Fruit fly (Drosophila melanogaster): ENCODE results near the gene CG14453.

CG14453 gene

DNA sequence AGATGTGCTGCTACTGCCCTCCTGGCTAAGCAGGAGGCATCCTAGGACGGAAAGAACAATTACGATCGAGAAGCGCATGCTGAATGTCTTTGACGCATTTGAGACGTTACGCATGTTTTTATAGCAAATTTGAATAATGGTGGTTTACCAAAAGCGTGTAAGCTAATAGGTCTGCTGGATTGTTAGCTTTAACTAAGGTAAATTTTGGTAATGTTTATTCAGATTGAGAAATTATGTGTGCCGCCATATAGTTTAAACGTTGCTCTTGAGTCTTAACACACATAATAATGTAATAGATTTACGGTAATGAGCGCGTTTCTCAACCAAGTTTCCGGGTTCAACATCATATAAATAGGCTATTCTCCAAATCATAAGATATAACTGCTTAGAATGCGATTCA is at the start of gene CG14453, which contains the start of gene CG12546:
Gene CG14453 (plus strand): TSS at position 372 of the 400 bp plus-strand sequence.
Gene CG12546 (minus strand): TSS at position 101 of the 400 bp plus-strand sequence.
- TF ChIP-seq CG5204 (GFP tag; optimal IDR thresholded peaks at IDR 0.05) = no peak
- TF ChIP-seq toe (GFP tag; optimal IDR thresholded peaks at IDR 0.05) = no peak
- no peak for TF ChIP-seq cic (GFP tag; optimal IDR thresholded peaks at IDR 0.05)
- no peak for TF ChIP-seq Hr96 (GFP tag; optimal IDR thresholded peaks at IDR 0.05)
- TF ChIP-seq pad (GFP tag; optimal IDR thresholded peaks at IDR 0.05) = no peak
- no peak for TF ChIP-seq CG11617 (GFP tag; optimal IDR thresholded peaks at IDR 0.05)
- no peak for TF ChIP-seq Crg-1 (GFP tag; optimal IDR thresholded peaks at IDR 0.05)
- TF ChIP-seq cnc (optimal IDR thresholded peaks at IDR 0.05) = no peak
- TF ChIP-seq CG7045 (GFP tag; optimal IDR thresholded peaks at IDR 0.05) = no peak
- no peak for TF ChIP-seq CG1620 (GFP tag; optimal IDR thresholded peaks at IDR 0.05)
- no peak for TF ChIP-seq CG14711 (tag; optimal IDR thresholded peaks at IDR 0.05)
- no peak for TF ChIP-seq Mnt (GFP tag; optimal IDR thresholded peaks at IDR 0.05)
- no peak for TF ChIP-seq CG33017 (tag; optimal IDR thresholded peaks at IDR 0.05)
- no peak for TF ChIP-seq CG7101 (tag; optimal IDR thresholded peaks at IDR 0.05)
- no peak for TF ChIP-seq tj (GFP tag; optimal IDR thresholded peaks at IDR 0.05)
- no peak for TF ChIP-seq Clk (GFP tag; optimal IDR thresholded peaks at IDR 0.05)
- TF ChIP-seq ovo (GFP tag; optimal IDR thresholded peaks at IDR 0.05) = no peak
- TF ChIP-seq bab1 (GFP tag; optimal IDR thresholded peaks at IDR 0.05) = no peak
- no peak for TF ChIP-seq CG12768 (GFP tag; optimal IDR thresholded peaks at IDR 0.05)
- TF ChIP-seq kay (GFP tag; ENCODE audit: borderline replicate concordance) = no peak

DNA sequence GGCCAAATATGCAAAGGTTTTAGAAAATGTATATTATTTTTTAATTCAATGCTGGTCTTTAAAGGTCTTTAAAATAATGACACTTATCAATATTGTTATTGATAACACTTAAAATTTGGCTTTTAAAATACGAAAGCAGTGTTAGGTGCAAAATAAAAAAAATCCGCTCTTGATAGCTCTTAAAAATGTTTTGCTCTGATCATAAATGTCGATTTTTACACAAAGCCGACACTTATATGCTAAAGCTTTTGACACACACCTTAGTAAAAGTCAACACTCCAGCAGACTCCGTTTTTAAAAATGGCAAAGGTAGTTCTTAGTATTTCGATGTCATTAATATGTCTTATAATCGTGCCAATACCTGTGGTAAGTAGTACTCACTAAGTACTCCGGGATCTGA is 48.6 kb upstream of the CG14453 start, which contains the start of gene CG33766:
Gene CG33766 (plus strand): TSS at position 301 of the 400 bp plus-strand sequence.
- no peak for TF ChIP-seq kay (GFP tag; ENCODE audit: borderline replicate concordance)
- TF ChIP-seq cic (GFP tag; optimal IDR thresholded peaks at IDR 0.05) = no peak
- no peak for TF ChIP-seq CG5204 (GFP tag; optimal IDR thresholded peaks at IDR 0.05)
- no peak for TF ChIP-seq CG7045 (GFP tag; optimal IDR thresholded peaks at IDR 0.05)
- TF ChIP-seq CG1620 (GFP tag; optimal IDR thresholded peaks at IDR 0.05) = no peak
- TF ChIP-seq bab1 (GFP tag; optimal IDR thresholded peaks at IDR 0.05) = no peak
- TF ChIP-seq toe (GFP tag; optimal IDR thresholded peaks at IDR 0.05) = no peak
- no peak for TF ChIP-seq CG12768 (GFP tag; optimal IDR thresholded peaks at IDR 0.05)
- TF ChIP-seq Crg-1 (GFP tag; optimal IDR thresholded peaks at IDR 0.05) = no peak
- no peak for TF ChIP-seq tj (GFP tag; optimal IDR thresholded peaks at IDR 0.05)
- no peak for TF ChIP-seq CG11617 (GFP tag; optimal IDR thresholded peaks at IDR 0.05)
- TF ChIP-seq Mnt (GFP tag; optimal IDR thresholded peaks at IDR 0.05) = no peak
- TF ChIP-seq pad (GFP tag; optimal IDR thresholded peaks at IDR 0.05) = no peak
- no peak for TF ChIP-seq cnc (optimal IDR thresholded peaks at IDR 0.05)
- TF ChIP-seq CG7101 (tag; optimal IDR thresholded peaks at IDR 0.05) = no peak
- no peak for TF ChIP-seq ovo (GFP tag; optimal IDR thresholded peaks at IDR 0.05)
- TF ChIP-seq CG33017 (tag; optimal IDR thresholded peaks at IDR 0.05) = no peak
- no peak for TF ChIP-seq CG14711 (tag; optimal IDR thresholded peaks at IDR 0.05)

DNA sequence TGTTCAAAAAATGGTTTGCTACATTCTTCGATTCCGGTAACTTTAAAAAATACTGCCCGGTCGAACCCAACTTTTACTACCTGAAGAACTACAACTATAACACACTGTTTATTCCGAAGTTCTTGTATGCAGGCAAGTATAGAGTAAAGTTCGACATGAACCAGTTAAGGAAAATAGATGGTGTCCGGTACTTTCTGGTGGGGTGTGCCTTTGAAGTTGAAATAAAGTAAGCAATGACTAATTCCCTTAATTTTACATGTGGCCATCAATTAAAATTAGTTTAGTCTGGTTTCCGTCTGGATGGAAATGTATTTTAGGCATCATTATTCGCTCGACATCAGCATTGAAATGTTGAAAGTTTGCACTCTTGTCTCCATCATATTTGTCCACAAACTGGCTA is 47.9 kb upstream of the CG14453 start, which contains the start of gene CG33767:
Gene CG33767 (plus strand): TSS at position 301 of the 400 bp plus-strand sequence.
- no peak for TF ChIP-seq Hr96 (GFP tag; optimal IDR thresholded peaks at IDR 0.05)
- no peak for TF ChIP-seq pad (GFP tag; optimal IDR thresholded peaks at IDR 0.05)
- no peak for TF ChIP-seq CG12768 (GFP tag; optimal IDR thresholded peaks at IDR 0.05)
- no peak for TF ChIP-seq tj (GFP tag; optimal IDR thresholded peaks at IDR 0.05)
- TF ChIP-seq CG33017 (tag; optimal IDR thresholded peaks at IDR 0.05) = no peak
- no peak for TF ChIP-seq bab1 (GFP tag; optimal IDR thresholded peaks at IDR 0.05)
- no peak for TF ChIP-seq Mnt (GFP tag; optimal IDR thresholded peaks at IDR 0.05)
- TF ChIP-seq cnc (optimal IDR thresholded peaks at IDR 0.05) = no peak

DNA sequence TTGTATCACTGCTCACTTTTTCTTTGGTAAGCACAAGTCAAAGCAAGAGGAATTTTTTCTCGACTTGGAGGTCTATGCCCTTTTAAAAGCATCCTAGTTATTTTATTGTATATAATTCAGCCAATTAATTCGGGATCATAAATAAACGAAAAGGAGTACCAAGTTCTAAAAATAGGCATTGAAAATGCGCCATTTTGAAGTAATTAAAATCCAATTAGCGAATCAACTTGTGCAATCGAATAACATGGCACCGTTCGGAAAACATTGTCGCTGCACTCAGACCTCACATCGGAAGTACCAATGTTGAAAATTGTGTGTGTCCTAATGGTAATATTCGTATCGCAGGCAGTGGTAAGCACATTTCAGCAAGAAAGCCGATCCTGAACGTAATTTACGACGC is 47.0 kb upstream of the CG14453 start, which contains the start of gene CG33768:
Gene CG33768 (plus strand): TSS at position 301 of the 400 bp plus-strand sequence.
- TF ChIP-seq CG14711 (tag; optimal IDR thresholded peaks at IDR 0.05) (no peak), CG5204 (GFP tag; optimal IDR thresholded peaks at IDR 0.05) (no peak), CG7101 (tag; optimal IDR thresholded peaks at IDR 0.05) (no peak), tj (GFP tag; optimal IDR thresholded peaks at IDR 0.05) (no peak), Crg-1 (GFP tag; optimal IDR thresholded peaks at IDR 0.05) (no peak), Mnt (GFP tag; optimal IDR thresholded peaks at IDR 0.05) (no peak), CG33017 (tag; optimal IDR thresholded peaks at IDR 0.05) (no peak), Hr96 (GFP tag; optimal IDR thresholded peaks at IDR 0.05) (no peak), cnc (optimal IDR thresholded peaks at IDR 0.05) (no peak), CG11617 (GFP tag; optimal IDR thresholded peaks at IDR 0.05) (no peak), pad (GFP tag; optimal IDR thresholded peaks at IDR 0.05) (no peak), Clk (GFP tag; optimal IDR thresholded peaks at IDR 0.05) (no peak), kay (GFP tag; ENCODE audit: borderline replicate concordance) (no peak), CG12768 (GFP tag; optimal IDR thresholded peaks at IDR 0.05) (no peak)

DNA sequence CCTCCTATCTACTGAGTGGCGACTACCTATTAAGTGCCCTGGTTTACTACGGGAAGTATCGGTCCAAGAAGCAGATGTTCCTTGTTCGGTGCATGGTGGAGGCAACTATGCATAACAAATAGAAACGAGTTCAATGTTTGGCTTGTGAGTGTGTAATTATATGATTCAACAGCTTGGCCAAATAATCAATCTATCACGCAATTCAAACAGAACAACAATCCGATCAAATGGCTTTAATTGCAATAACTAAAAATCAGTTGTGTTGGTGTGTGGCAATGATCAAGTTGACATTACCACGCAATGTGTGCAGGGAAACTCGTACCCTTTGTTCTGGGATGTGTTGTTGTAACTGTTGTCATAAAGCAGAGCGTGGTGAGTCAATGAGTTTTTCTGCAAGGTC is 46.3 kb upstream of the CG14453 start, which contains the start of gene CG33769:
Gene CG33769 (plus strand): TSS at position 301 of the 400 bp plus-strand sequence.
- TF ChIP-seq cnc (optimal IDR thresholded peaks at IDR 0.05) (no peak), CG12768 (GFP tag; optimal IDR thresholded peaks at IDR 0.05) (no peak), CG7045 (GFP tag; optimal IDR thresholded peaks at IDR 0.05) (no peak), Clk (GFP tag; optimal IDR thresholded peaks at IDR 0.05) (no peak), bab1 (GFP tag; optimal IDR thresholded peaks at IDR 0.05) (no peak), cic (GFP tag; optimal IDR thresholded peaks at IDR 0.05) (no peak), CG7101 (tag; optimal IDR thresholded peaks at IDR 0.05) (no peak), Mnt (GFP tag; optimal IDR thresholded peaks at IDR 0.05) (no peak), toe (GFP tag; optimal IDR thresholded peaks at IDR 0.05) (no peak), CG5204 (GFP tag; optimal IDR thresholded peaks at IDR 0.05) (no peak), ovo (GFP tag; optimal IDR thresholded peaks at IDR 0.05) (no peak), kay (GFP tag; ENCODE audit: borderline replicate concordance) (no peak), tj (GFP tag; optimal IDR thresholded peaks at IDR 0.05) (no peak), CG11617 (GFP tag; optimal IDR thresholded peaks at IDR 0.05) (no peak), CG14711 (tag; optimal IDR thresholded peaks at IDR 0.05) (no peak), Crg-1 (GFP tag; optimal IDR thresholded peaks at IDR 0.05) (no peak), Hr96 (GFP tag; optimal IDR thresholded peaks at IDR 0.05) (no peak), CG1620 (GFP tag; optimal IDR thresholded peaks at IDR 0.05) (no peak), CG33017 (tag; optimal IDR thresholded peaks at IDR 0.05) (no peak)

DNA sequence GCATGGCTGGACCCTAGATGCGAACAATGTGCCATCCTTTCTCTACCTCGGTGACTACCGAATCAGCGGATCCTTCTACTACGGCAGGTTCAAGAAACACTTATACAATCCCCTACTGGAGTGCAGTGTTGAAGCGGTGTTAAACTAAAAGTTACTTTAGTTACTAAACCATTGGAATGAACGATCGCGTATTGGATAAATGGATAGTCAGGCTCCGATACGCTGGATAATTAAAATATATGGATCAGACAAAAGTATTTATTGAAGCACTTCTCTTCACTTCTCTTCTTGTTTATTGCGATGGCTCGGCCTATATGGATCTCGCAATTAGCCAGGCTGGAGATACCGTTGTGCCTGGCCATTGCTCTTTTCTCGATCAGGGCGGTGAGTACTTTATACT is 45.5 kb upstream of the CG14453 start, which contains the start of gene CG33770:
Gene CG33770 (plus strand): TSS at position 301 of the 400 bp plus-strand sequence.
- TF ChIP-seq kay (GFP tag; ENCODE audit: borderline replicate concordance) (no peak), Crg-1 (GFP tag; optimal IDR thresholded peaks at IDR 0.05) (no peak), CG5204 (GFP tag; optimal IDR thresholded peaks at IDR 0.05) (no peak), bab1 (GFP tag; optimal IDR thresholded peaks at IDR 0.05) (no peak), Hr96 (GFP tag; optimal IDR thresholded peaks at IDR 0.05) (no peak), CG7045 (GFP tag; optimal IDR thresholded peaks at IDR 0.05) (no peak), ovo (GFP tag; optimal IDR thresholded peaks at IDR 0.05) (no peak), Mnt (GFP tag; optimal IDR thresholded peaks at IDR 0.05) (no peak)

All from whole organism, adult.